Worm (Caenorhabditis elegans) whole organism, L3 larva: ENCODE data around the gene pan-1.

Experiments used
- ceh-82 ChIP-seq: fragments of 150-350 bp; optimal IDR thresholded peaks from 2 replicates; lab custom pipeline; 2014; ENCODE audit warnings: missing biosample characterization, missing genetic modification characterization
- elt-2 ChIP-seq: sonication (generic microtip); optimal IDR thresholded peaks from 2 replicates; lab custom pipeline; 2016; ENCODE audit warnings: missing genetic modification reagents, mild to moderate bottlenecking, missing genetic modification characterization, missing compliant biosample characterization
- nhr-237 ChIP-seq: fragments of 150-350 bp; optimal IDR thresholded peaks from 2 replicates; lab custom pipeline; 2014; ENCODE audit warnings: missing biosample characterization, missing genetic modification characterization
- snpc-4 ChIP-seq: fragments of 150-350 bp; optimal IDR thresholded peaks from 2 replicates; lab custom pipeline; 2014; ENCODE audit warnings: missing biosample characterization, missing genetic modification characterization
- unc-39 ChIP-seq: sonication (generic microtip); optimal IDR thresholded peaks from 4 replicates; lab custom pipeline; 2017; ENCODE audit warnings: missing biosample characterization, missing genetic modification characterization

DNA sequence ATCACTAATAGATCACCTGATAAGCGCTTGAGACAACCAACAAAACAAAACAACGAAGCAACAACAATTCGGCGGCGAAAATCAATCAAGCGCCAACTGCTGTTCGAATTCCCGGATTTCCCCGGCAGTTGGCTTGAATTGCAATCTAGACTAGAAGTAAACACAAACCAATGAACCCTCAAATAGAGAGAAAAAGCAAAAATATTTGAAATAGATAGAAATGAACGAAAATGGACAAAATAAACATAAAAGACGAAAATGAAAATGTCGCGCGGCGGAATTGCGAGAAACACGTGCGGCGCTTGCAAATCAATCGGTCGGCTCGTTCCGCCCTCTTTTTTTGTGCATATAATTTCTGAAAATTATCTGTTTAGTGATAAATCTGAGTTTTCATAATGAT, 5.9 kb downstream of the pan-1 start, which contains the start of gene idhg-1:
- peak; percentile 65 for TF ChIP-seq elt-2 (tag; lab: Kevin White, UChicago)
- TF ChIP-seq nhr-237 (tag; lab: Kevin White, UChicago), result no peak
- peak; percentile 55 for TF ChIP-seq snpc-4 (tag; lab: Kevin White, UChicago)
- no peak for TF ChIP-seq unc-39
- TF ChIP-seq ceh-82 (tag; lab: Kevin White, UChicago), result peak; percentile 13
